Worm (Caenorhabditis elegans) whole organism, midembryonic: Measurements from ENCODE around the gene unc-9.

Source experiments
- T22C8.4 ChIP-seq: fragments of 200-800 bp; sonication (Bioruptor generic); IDR thresholded peaks from 2 replicates; pipeline ENCODE4 v1.3.6; 2022; ENCODE audit warnings: missing genetic modification characterization, missing compliant biosample characterization
- flt-1 ChIP-seq: fragments of 200-800 bp; sonication (Bioruptor generic); IDR thresholded peaks from 2 replicates; pipeline ENCODE4 v1.3.6; 2022; ENCODE audit warnings: missing genetic modification characterization, missing compliant biosample characterization
- klf-2 ChIP-seq: fragments of 200-800 bp; sonication (Bioruptor generic); conservative IDR thresholded peaks from 2 replicates; pipeline ENCODE4 v1.3.6; 2022; ENCODE audit warnings: missing genetic modification reagents, missing genetic modification characterization, missing compliant biosample characterization
- med-1 ChIP-seq: sonication (generic microtip); optimal IDR thresholded peaks from 2 replicates; lab custom pipeline; 2017; ENCODE audit warnings: missing genetic modification characterization, mild to moderate bottlenecking, missing compliant biosample characterization, antibody characterized with exemption, missing genetic modification reagents; ENCODE audit not compliant: insufficient read depth
- ref-1 ChIP-seq: fragments of 200-800 bp; sonication (Bioruptor generic); conservative IDR thresholded peaks from 2 replicates; pipeline ENCODE4 v1.3.6; 2022; ENCODE audit warnings: missing genetic modification reagents, missing genetic modification characterization, missing compliant biosample characterization
- tab-1 ChIP-seq: fragments of 200-800 bp; sonication (Bioruptor generic); IDR thresholded peaks from 2 replicates; pipeline ENCODE4 v1.3.6; 2022; ENCODE audit warnings: missing genetic modification characterization, missing compliant biosample characterization
- ztf-23 ChIP-seq: fragments of 200-800 bp; sonication (Bioruptor generic); IDR thresholded peaks from 2 replicates; pipeline ENCODE4 v1.3.6; 2022; ENCODE audit warnings: missing genetic modification reagents, missing genetic modification characterization, missing compliant biosample characterization
- ztf-29 ChIP-seq: fragments of 200-800 bp; sonication (Bioruptor generic); IDR thresholded peaks from 2 replicates; pipeline ENCODE4 v1.3.6; 2022; ENCODE audit warnings: missing genetic modification reagents, missing genetic modification characterization, missing compliant biosample characterization

- TF ChIP-seq ztf-23 (GFP tag; lab: Robert Waterston, UW) (no peak), ztf-29 (no peak), flt-1 (GFP tag; lab: Robert Waterston, UW) (no peak), klf-2 (no peak), T22C8.4 (GFP tag; lab: Robert Waterston, UW) (no peak), med-1 (GFP tag; lab: Kevin White, UChicago) (no peak), ref-1 (GFP tag; lab: Robert Waterston, UW) (no peak), tab-1 (no peak)
Observed at ce11 chrX:13190912-13191311, 10.7 kb upstream of the unc-9 start, which contains the start of gene gpa-6.
